Fruit fly (Drosophila melanogaster): Measurements from ENCODE around the gene PGAP5.

Gene PGAP5

dm6 chr2L:8159498-8159897, 39.2 kb upstream of the PGAP5 start, which contains the start of the genes PAPLA1 and Rbsn-5 (continued):
- TF ChIP-seq CG10147 (GFP tag; optimal IDR thresholded peaks at IDR 0.05), result peak; percentile 92
- peak; percentile 79; the same call in 2 of the 3 replicates for TF ChIP-seq CG11560 (tag; IDR thresholded peaks at IDR 0.05)
- TF ChIP-seq Hey (tag; optimal IDR thresholded peaks at IDR 0.05), result peak; percentile 83
- peak; percentile 96 for TF ChIP-seq Ptx1 (GFP tag; IDR thresholded peaks at IDR 0.05)
- peak; percentile 92 for TF ChIP-seq CG10979 (tag; optimal IDR thresholded peaks at IDR 0.05)
- peak; percentile 5; the same call in 1 of the 2 replicates for TF ChIP-seq amos (GFP tag; IDR thresholded peaks at IDR 0.05; ENCODE audit: partially characterized antibody)
- TF ChIP-seq nerfin-2 (GFP tag; IDR thresholded peaks at IDR 0.05; ENCODE audit: partially characterized antibody), result no peak
- peak; percentile 92 for TF ChIP-seq CG12155 (GFP tag; optimal IDR thresholded peaks at IDR 0.05)
- TF ChIP-seq jing (GFP tag; optimal IDR thresholded peaks at IDR 0.05), result peak; percentile 83
- no peak for TF ChIP-seq br (optimal IDR thresholded peaks at IDR 0.05)
- peak; percentile 98 for TF ChIP-seq mam (GFP tag; optimal IDR thresholded peaks at IDR 0.05)
- peak; percentile 93 for TF ChIP-seq exex (tag; optimal IDR thresholded peaks at IDR 0.05)
- peak; percentile 90 for TF ChIP-seq HLH3B (GFP tag; IDR thresholded peaks at IDR 0.05)
- peak; percentile 79 for TF ChIP-seq Drgx (GFP tag; IDR thresholded peaks at IDR 0.05)
- TF ChIP-seq CG8281 (tag; optimal IDR thresholded peaks at IDR 0.05), result peak; percentile 78
- TF ChIP-seq Chrac-16 (GFP tag; optimal IDR thresholded peaks at IDR 0.05), result peak; percentile 94
- TF ChIP-seq dm (GFP tag; optimal IDR thresholded peaks at IDR 0.05), result peak; percentile 89
- TF ChIP-seq BtbVII (GFP tag; optimal IDR thresholded peaks at IDR 0.05), result peak; percentile 87
- TF ChIP-seq sd (tag; optimal IDR thresholded peaks at IDR 0.05), result peak; percentile 86
- peak; percentile 93 for TF ChIP-seq Aef1 (GFP tag; IDR thresholded peaks at IDR 0.05)
- no peak for TF ChIP-seq tna (GFP tag; IDR thresholded peaks at IDR 0.05; ENCODE audit: partially characterized antibody)
- TF ChIP-seq Opbp (GFP tag; IDR thresholded peaks at IDR 0.05; ENCODE audit: partially characterized antibody), result no peak
- peak; percentile 92 for TF ChIP-seq CG17359 (tag; optimal IDR thresholded peaks at IDR 0.05)
- peak; percentile 76 for TF ChIP-seq dmrt11E (tag; optimal IDR thresholded peaks at IDR 0.05)
- TF ChIP-seq stwl (tag; optimal IDR thresholded peaks at IDR 0.05), result peak; percentile 65
- TF ChIP-seq vnd (GFP tag; IDR thresholded peaks at IDR 0.05; ENCODE audit: partially characterized antibody), result no peak
- TF ChIP-seq NFAT (GFP tag; IDR thresholded peaks at IDR 0.05), result peak; percentile 90
- TF ChIP-seq CG8944 (GFP tag; optimal IDR thresholded peaks at IDR 0.05), result peak; percentile 96
- TF ChIP-seq Dek (tag; optimal IDR thresholded peaks at IDR 0.05), result peak; percentile 92
- TF ChIP-seq CG10366 (GFP tag; IDR thresholded peaks at IDR 0.05), result peak; percentile 90
- TF ChIP-seq peb (GFP tag; IDR thresholded peaks at IDR 0.05), result peak; percentile 87
- TF ChIP-seq fd64A (GFP tag; optimal IDR thresholded peaks at IDR 0.05), result peak; percentile 37
- TF ChIP-seq CG32767 (GFP tag; IDR thresholded peaks at IDR 0.05), result peak; percentile 85
- peak; percentile 95 for TF ChIP-seq CG34376 (GFP tag; optimal IDR thresholded peaks at IDR 0.05)
- peak; percentile 88 for TF ChIP-seq CrebB (tag; optimal IDR thresholded peaks at IDR 0.05)
- TF ChIP-seq gem (tag; optimal IDR thresholded peaks at IDR 0.05), result peak; percentile 96
- no peak for TF ChIP-seq Hr78 (GFP tag; optimal IDR thresholded peaks at IDR 0.05)
- peak; percentile 99 for TF ChIP-seq Med (GFP tag)
- TF ChIP-seq CG3995 (GFP tag; optimal IDR thresholded peaks at IDR 0.05), result peak; percentile 70
- TF ChIP-seq insv (GFP tag; optimal IDR thresholded peaks at IDR 0.05), result peak in 1 of 2 experiments; percentile 46
- peak; percentile 83 for TF ChIP-seq Sox100B (GFP tag; optimal IDR thresholded peaks at IDR 0.05)
- TF ChIP-seq Mes4 (GFP tag; optimal IDR thresholded peaks at IDR 0.05), result peak; percentile 90
- peak; percentile 98 for TF ChIP-seq oc (tag; optimal IDR thresholded peaks at IDR 0.05)
- TF ChIP-seq CG14860 (GFP tag; IDR thresholded peaks at IDR 0.05; ENCODE audit: partially characterized antibody), result no peak
- TF ChIP-seq CG7987 (GFP tag; optimal IDR thresholded peaks at IDR 0.05), result peak; percentile 81
- TF ChIP-seq HmgD (GFP tag; optimal IDR thresholded peaks at IDR 0.05), result peak; percentile 94
- TF ChIP-seq CG4404 (GFP tag; IDR thresholded peaks at IDR 0.05), result peak; percentile 90
- TF ChIP-seq ATbp (GFP tag; optimal IDR thresholded peaks at IDR 0.05), result peak; percentile 83
- TF ChIP-seq Oaz (GFP tag; IDR thresholded peaks at IDR 0.05), result peak; percentile 81
- TF ChIP-seq CG13287 (GFP tag; IDR thresholded peaks at IDR 0.05; ENCODE audit: partially characterized antibody), result no peak; the same call in 1 of the 2 replicates
